Worm (Caenorhabditis elegans): Measurements from ENCODE around the gene sru-25.

DNA sequence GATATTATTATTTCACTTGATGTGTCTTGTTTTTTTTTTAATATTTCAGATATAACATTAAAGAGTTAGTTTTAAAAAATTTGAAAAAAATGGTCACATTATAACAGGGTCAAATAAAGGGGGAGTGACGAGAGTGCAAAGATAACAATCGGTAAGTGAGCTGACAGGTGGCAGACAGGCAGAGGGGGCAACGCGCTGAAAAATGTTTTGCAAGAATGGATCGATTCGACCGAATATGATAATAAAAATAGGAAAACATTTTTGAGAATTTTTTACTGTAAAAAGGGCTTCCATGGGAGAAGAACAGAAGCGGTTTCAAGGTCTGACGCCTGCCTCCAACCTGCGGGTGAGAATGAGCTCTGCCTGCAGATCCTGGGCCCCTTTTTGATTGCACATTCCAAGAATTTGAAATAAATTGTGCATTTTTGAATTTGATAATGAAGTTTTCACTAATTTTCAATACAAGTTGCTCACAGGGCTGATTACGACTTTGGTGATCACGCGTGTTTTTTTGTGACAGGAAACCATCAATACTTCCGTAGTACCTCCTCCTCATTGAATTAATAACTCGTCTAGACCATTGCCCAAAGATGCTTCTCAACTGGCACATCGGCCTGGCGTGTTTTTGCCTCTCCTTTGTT is 25.5 kb upstream of the sru-25 start, which contains the start of the genes ugt-29 and srx-5:
- TF ChIP-seq mec-3 (tag; optimal IDR thresholded peaks at IDR 0.05; ENCODE audit: borderline replicate concordance) (no peak), pax-1 (tag; optimal IDR thresholded peaks at IDR 0.05) (no peak), ttx-3 (tag; optimal IDR thresholded peaks at IDR 0.05) (no peak), sdc-2 (tag; optimal IDR thresholded peaks at IDR 0.05) (no peak), hlh-30 (tag; optimal IDR thresholded peaks at IDR 0.05; ENCODE audit: insufficient read depth) (no peak), ceh-48 (tag; optimal IDR thresholded peaks at IDR 0.05) (no peak), ets-4 (tag; optimal IDR thresholded peaks at IDR 0.05) (no peak), fkh-10 (GFP tag; optimal IDR thresholded peaks at IDR 0.05) (no peak), ama-1 (optimal IDR thresholded peaks at IDR 0.05) (no peak), ceh-30 (tag; optimal IDR thresholded peaks at IDR 0.05) (no peak), ceh-6 (GFP tag; optimal IDR thresholded peaks at IDR 0.05) (no peak)

Data from whole organism, late embryonic.